Fruit fly (Drosophila melanogaster) whole organism, embryonic: ENCODE measurements around the gene msn.
A peak's percentile ranks its signal among the peaks of the same experiment; 100 is the strongest.

Source experiments
- Adf1 ChIP-seq: fragments of 200-800 bp; sonication (Bioruptor generic); IDR thresholded peaks from 2 replicates; pipeline ENCODE4 v1.3.6; 2022; ENCODE audit warnings: missing biosample characterization, missing genetic modification characterization
- CG1024 ChIP-seq: fragments of 200-800 bp; sonication (Bioruptor generic); IDR thresholded peaks from 2 replicates; pipeline ENCODE4 v1.3.6; 2022; ENCODE audit warnings: missing biosample characterization, missing genetic modification characterization
- CG11085 ChIP-seq: fragments of 200-800 bp; sonication (Bioruptor generic); IDR thresholded peaks from 2 replicates; pipeline ENCODE4 v1.3.6; 2022; ENCODE audit warnings: missing biosample characterization, missing genetic modification characterization
- CG11695 ChIP-seq: fragments of 200-800 bp; sonication (Bioruptor generic); IDR thresholded peaks from 3 replicates; pipeline ENCODE4 v1.3.6; 2022; ENCODE audit warnings: missing biosample characterization, missing genetic modification characterization
- CG12659 ChIP-seq: fragments of 200-800 bp; sonication (Bioruptor generic); optimal IDR thresholded peaks from 3 replicates; lab custom pipeline; 2017; ENCODE audit warnings: mild to moderate bottlenecking, missing biosample characterization, missing genetic modification reagents, missing genetic modification characterization
- CG16863 ChIP-seq: fragments of 200-800 bp; sonication (Bioruptor generic); optimal IDR thresholded peaks from 3 replicates; lab custom pipeline; 2016; ENCODE audit warnings: missing biosample characterization, missing genetic modification characterization
- CG17385 ChIP-seq: fragments of 200-800 bp; sonication (Bioruptor generic); optimal IDR thresholded peaks from 3 replicates; lab custom pipeline; 2018; ENCODE audit warnings: missing biosample characterization, mild to moderate bottlenecking, missing genetic modification characterization
- CG18011 ChIP-seq: fragments of 200-800 bp; sonication (Bioruptor generic); optimal IDR thresholded peaks from 2 replicates; lab custom pipeline; 2017; ENCODE audit warnings: missing biosample characterization, missing genetic modification characterization, mild to moderate bottlenecking, moderate library complexity, missing genotype
- CG18476 ChIP-seq: fragments of 200-800 bp; sonication (Bioruptor generic); optimal IDR thresholded peaks from 2 replicates; lab custom pipeline; 2016; ENCODE audit warnings: missing biosample characterization, mild to moderate bottlenecking, missing genetic modification characterization
- CG18599 ChIP-seq: fragments of 200-800 bp; sonication (Bioruptor generic); optimal IDR thresholded peaks from 3 replicates; lab custom pipeline; 2017; ENCODE audit warnings: missing biosample characterization, missing genetic modification characterization, mild to moderate bottlenecking, moderate library complexity, missing genetic modification reagents
- CG4404 ChIP-seq: fragments of 200-800 bp; sonication (Bioruptor generic); IDR thresholded peaks from 2 replicates; pipeline ENCODE4 v1.3.6; 2022; ENCODE audit warnings: missing biosample characterization, missing genetic modification characterization
- CG4617 ChIP-seq: fragments of 200-800 bp; sonication (Bioruptor generic); optimal IDR thresholded peaks from 3 replicates; lab custom pipeline; 2016; ENCODE audit warnings: missing biosample characterization, missing genetic modification characterization, borderline replicate concordance
- CG5245 ChIP-seq: fragments of 200-800 bp; sonication (Bioruptor generic); optimal IDR thresholded peaks from 3 replicates; lab custom pipeline; 2016; ENCODE audit warnings: missing biosample characterization, missing genetic modification characterization
- CG5953 ChIP-seq: fragments of 200-800 bp; sonication (Bioruptor generic); IDR thresholded peaks from 2 replicates; pipeline ENCODE4 v1.3.6; 2022; ENCODE audit warnings: missing biosample characterization, missing genetic modification characterization
- CG7745 ChIP-seq: fragments of 200-800 bp; sonication (Bioruptor generic); optimal IDR thresholded peaks from 2 replicates; lab custom pipeline; 2018; ENCODE audit warnings: missing biosample characterization, mild to moderate bottlenecking, missing genetic modification characterization, moderate library complexity
- CG8089 ChIP-seq: fragments of 200-800 bp; sonication (Bioruptor generic); optimal IDR thresholded peaks from 3 replicates; lab custom pipeline; 2016; ENCODE audit warnings: missing biosample characterization, missing genetic modification characterization
- CG9437 ChIP-seq: fragments of 200-800 bp; sonication (Bioruptor generic); optimal IDR thresholded peaks from 2 replicates; lab custom pipeline; 2018; ENCODE audit warnings: missing biosample characterization, mild to moderate bottlenecking, missing genetic modification characterization
- CrebB ChIP-seq: fragments of 200-800 bp; sonication (Bioruptor generic); optimal IDR thresholded peaks from 3 replicates; lab custom pipeline; 2018; ENCODE audit warnings: missing biosample characterization, mild to moderate bottlenecking, missing genetic modification characterization
- Ets65A ChIP-seq: fragments of 200-800 bp; sonication (Bioruptor generic); peaks from one replicate; lab custom pipeline; 2016; ENCODE audit warnings: missing biosample characterization, missing genetic modification characterization
- Hand ChIP-seq: fragments of 200-800 bp; sonication (Bioruptor generic); optimal IDR thresholded peaks from 2 replicates; lab custom pipeline; 2017; ENCODE audit warnings: mild to moderate bottlenecking, missing biosample characterization, missing genetic modification reagents, missing genetic modification characterization
- Mrtf ChIP-seq: fragments of 200-800 bp; sonication (Bioruptor generic); IDR thresholded peaks from 3 replicates; pipeline ENCODE4 v1.3.6; 2022; ENCODE audit warnings: missing biosample characterization, missing genetic modification characterization
- NC2α ChIP-seq: fragments of 200-800 bp; sonication (Bioruptor generic); optimal IDR thresholded peaks from 2 replicates; lab custom pipeline; 2016; ENCODE audit warnings: missing biosample characterization, missing genetic modification characterization
- Optix ChIP-seq: fragments of 200-800 bp; sonication (Bioruptor generic); IDR thresholded peaks from 3 replicates; pipeline ENCODE4 v1.3.6; 2022; ENCODE audit warnings: missing biosample characterization, missing genetic modification characterization
- YL-1 ChIP-seq: fragments of 200-800 bp; sonication (Bioruptor generic); optimal IDR thresholded peaks from 3 replicates; lab custom pipeline; 2017; ENCODE audit warnings: missing biosample characterization, mild to moderate bottlenecking, missing genetic modification characterization
- al ChIP-seq: fragments of 200-800 bp; sonication (Bioruptor generic); IDR thresholded peaks from 2 replicates; pipeline ENCODE4 v1.3.6; 2022; ENCODE audit warnings: missing biosample characterization, missing genetic modification characterization
- cg ChIP-seq: fragments of 200-800 bp; sonication (Bioruptor generic); optimal IDR thresholded peaks from 3 replicates; lab custom pipeline; 2019; ENCODE audit warnings: missing biosample characterization, mild to moderate bottlenecking, missing genetic modification characterization, moderate library complexity
- cwo ChIP-seq: fragments of 200-800 bp; sonication (Bioruptor generic); optimal IDR thresholded peaks from 3 replicates; lab custom pipeline; 2017; ENCODE audit warnings: missing biosample characterization, missing genetic modification characterization, mild to moderate bottlenecking, moderate library complexity, missing genetic modification reagents
- dan ChIP-seq: fragments of 200-800 bp; sonication (Bioruptor generic); IDR thresholded peaks from 2 replicates; pipeline ENCODE4 v1.3.6; 2022; ENCODE audit warnings: missing biosample characterization, missing genetic modification characterization
- dati ChIP-seq: fragments of 200-800 bp; sonication (Bioruptor generic); IDR thresholded peaks from 2 replicates; pipeline ENCODE4 v1.3.6; 2022; ENCODE audit warnings: missing biosample characterization, missing genetic modification characterization
- ewg ChIP-seq: fragments of 200-800 bp; sonication (Bioruptor generic); optimal IDR thresholded peaks from 3 replicates; lab custom pipeline; 2017; ENCODE audit warnings: mild to moderate bottlenecking, missing biosample characterization, missing genetic modification reagents, missing genetic modification characterization
- fd102C ChIP-seq: fragments of 200-800 bp; sonication (Bioruptor generic); optimal IDR thresholded peaks from 2 replicates; lab custom pipeline; 2018; ENCODE audit warnings: missing biosample characterization, mild to moderate bottlenecking, missing genetic modification characterization, moderate library complexity
- fd96Cb ChIP-seq: fragments of 200-800 bp; sonication (Bioruptor generic); optimal IDR thresholded peaks from 2 replicates; lab custom pipeline; 2018; ENCODE audit warnings: missing biosample characterization, mild to moderate bottlenecking, missing genetic modification characterization, moderate library complexity
- fu2 ChIP-seq: fragments of 200-800 bp; sonication (Bioruptor generic); optimal IDR thresholded peaks from 2 replicates; lab custom pipeline; 2016; ENCODE audit warnings: missing biosample characterization, missing genetic modification characterization
- gcm ChIP-seq: fragments of 200-800 bp; sonication (Bioruptor generic); optimal IDR thresholded peaks from 2 replicates; lab custom pipeline; 2019; ENCODE audit warnings: missing biosample characterization, mild to moderate bottlenecking, missing genetic modification characterization, moderate library complexity
- grn ChIP-seq: fragments of 200-800 bp; sonication (Bioruptor generic); optimal IDR thresholded peaks from 3 replicates; lab custom pipeline; 2017; ENCODE audit warnings: missing biosample characterization, missing genetic modification characterization
- gro ChIP-seq: fragments of 200-800 bp; sonication (Bioruptor generic); optimal IDR thresholded peaks from 2 replicates; lab custom pipeline; 2016; ENCODE audit warnings: missing biosample characterization, missing genetic modification characterization
- hb ChIP-seq: fragments of 200-800 bp; sonication (Bioruptor generic); IDR thresholded peaks from 3 replicates; pipeline ENCODE4 v1.3.6; 2022; ENCODE audit warnings: missing biosample characterization, missing genetic modification characterization; ENCODE audit not compliant: partially characterized antibody
- lbe ChIP-seq: fragments of 200-800 bp; sonication (Bioruptor generic); optimal IDR thresholded peaks from 2 replicates; lab custom pipeline; 2016; ENCODE audit warnings: missing biosample characterization, mild to moderate bottlenecking, missing genetic modification characterization
- lmd ChIP-seq: fragments of 200-800 bp; sonication (Bioruptor generic); IDR thresholded peaks from 2 replicates; pipeline ENCODE4 v1.3.6; 2022; ENCODE audit warnings: missing biosample characterization, missing genetic modification characterization
- mam ChIP-seq: fragments of 200-800 bp; sonication (Bioruptor generic); optimal IDR thresholded peaks from 3 replicates; lab custom pipeline; 2016; ENCODE audit warnings: missing biosample characterization, missing genetic modification characterization
- mirr ChIP-seq: fragments of 200-800 bp; sonication (Bioruptor generic); optimal IDR thresholded peaks from 3 replicates; lab custom pipeline; 2018; ENCODE audit warnings: missing biosample characterization, mild to moderate bottlenecking, missing genetic modification characterization
- nom ChIP-seq: fragments of 200-800 bp; sonication (Bioruptor generic); optimal IDR thresholded peaks from 2 replicates; lab custom pipeline; 2017; ENCODE audit warnings: missing biosample characterization, missing genetic modification characterization, mild to moderate bottlenecking, moderate library complexity, missing genetic modification reagents
- pnt ChIP-seq: fragments of 200-800 bp; sonication (Bioruptor generic); optimal IDR thresholded peaks from 3 replicates; lab custom pipeline; 2016; ENCODE audit warnings: missing biosample characterization, missing genetic modification characterization
- rib ChIP-seq: fragments of 200-800 bp; sonication (Bioruptor generic); IDR thresholded peaks from 2 replicates; pipeline ENCODE4 v1.3.6; 2022; ENCODE audit warnings: missing biosample characterization, missing genetic modification characterization
- sens ChIP-seq: fragments of 200-800 bp; sonication (Bioruptor generic); peaks from one replicate; lab custom pipeline; 2016; ENCODE audit warnings: missing biosample characterization, missing genetic modification characterization
- sima ChIP-seq: fragments of 200-800 bp; sonication (Bioruptor generic); optimal IDR thresholded peaks from 2 replicates; lab custom pipeline; 2016; ENCODE audit warnings: missing biosample characterization, missing genetic modification characterization
- slp2 ChIP-seq: fragments of 200-800 bp; sonication (Bioruptor generic); optimal IDR thresholded peaks from 2 replicates; lab custom pipeline; 2016; ENCODE audit warnings: missing biosample characterization, missing genetic modification characterization
- ttk ChIP-seq: fragments of 200-800 bp; sonication (Bioruptor generic); IDR thresholded peaks from 2 replicates; pipeline ENCODE4 v2.1.2; 2022; ENCODE audit warnings: missing biosample characterization, missing genetic modification characterization
- zen ChIP-seq: fragments of 200-800 bp; sonication (Bioruptor generic); optimal IDR thresholded peaks from 3 replicates; lab custom pipeline; 2018; ENCODE audit warnings: missing biosample characterization, mild to moderate bottlenecking, missing genetic modification characterization, moderate library complexity
- zfh2 ChIP-seq: fragments of 200-800 bp; sonication (Bioruptor generic); optimal IDR thresholded peaks from 2 replicates; lab custom pipeline; 2016; ENCODE audit warnings: missing biosample characterization, missing genetic modification characterization

Gene msn

dm6 chr3L:2572907-2573591, 13.3 kb downstream of the msn start (continued):
- TF ChIP-seq CG9437 (GFP tag; lab: Kevin White, UChicago) (no peak), grn (GFP tag; lab: Kevin White, UChicago) (peak; percentile 54), lbe (GFP tag; lab: Kevin White, UChicago) (peak; percentile 42), mam (GFP tag; lab: Kevin White, UChicago) (no peak), fd102C (GFP tag; lab: Kevin White, UChicago) (no peak), CG7745 (tag; lab: Kevin White, UChicago) (no peak), CG11085 (GFP tag; lab: Robert Waterston, UW) (no peak), CG1024 (GFP tag; lab: Robert Waterston, UW) (no peak), CG4404 (no peak), CG17385 (GFP tag; lab: Kevin White, UChicago) (no peak), zen (no peak), CrebB (tag; lab: Kevin White, UChicago) (no peak), slp2 (GFP tag; lab: Kevin White, UChicago) (no peak), pnt (GFP tag; lab: Kevin White, UChicago) (no peak), CG11695 (GFP tag; lab: Robert Waterston, UW) (no peak), zfh2 (GFP tag; lab: Kevin White, UChicago) (no peak), fd96Cb (no peak), cg (GFP tag; lab: Kevin White, UChicago) (peak; percentile 3), dati (GFP tag; lab: Robert Waterston, UW) (no peak), hb (no peak), Mrtf (no peak), gro (GFP tag; lab: Kevin White, UChicago) (peak; percentile 36), sima (GFP tag; lab: Kevin White, UChicago) (no peak), al (GFP tag; lab: Robert Waterston, UW) (no peak), mirr (GFP tag; lab: Kevin White, UChicago) (peak; percentile 88), CG12659 (GFP tag; lab: Kevin White, UChicago) (no peak), ttk (GFP tag; lab: Robert Waterston, UW) (no peak), dan (GFP tag; lab: Robert Waterston, UW) (no peak), CG5953 (GFP tag; lab: Robert Waterston, UW) (no peak), CG8089 (GFP tag; lab: Kevin White, UChicago) (no peak), CG5245 (no peak), Adf1 (GFP tag; lab: Robert Waterston, UW) (no peak), Ets65A (GFP tag; lab: Kevin White, UChicago) (no peak), gcm (GFP tag; lab: Kevin White, UChicago) (peak; percentile 16), CG16863 (GFP tag; lab: Kevin White, UChicago) (no peak), CG18599 (GFP tag; lab: Kevin White, UChicago) (no peak), fu2 (no peak), CG4617 (GFP tag; lab: Kevin White, UChicago) (no peak), rib (peak; percentile 59; the same call in 1 of the 2 replicates), ewg (GFP tag; lab: Kevin White, UChicago) (no peak), NC2α (no peak), Optix (GFP tag; lab: Robert Waterston, UW) (no peak), lmd (GFP tag; lab: Robert Waterston, UW) (no peak), cwo (GFP tag; lab: Kevin White, UChicago) (peak; percentile 28), YL-1 (GFP tag; lab: Kevin White, UChicago) (no peak), Hand (GFP tag; lab: Kevin White, UChicago) (no peak), sens (peak; percentile 27), CG18476 (GFP tag; lab: Kevin White, UChicago) (no peak), CG18011 (GFP tag; lab: Kevin White, UChicago) (no peak), nom (GFP tag; lab: Kevin White, UChicago) (no peak)
- TF ChIP-seq, all 482 proteins: peak for 26
